ENCODE assay signal across 2 worm cellular contexts in the genomic region with DNA sequence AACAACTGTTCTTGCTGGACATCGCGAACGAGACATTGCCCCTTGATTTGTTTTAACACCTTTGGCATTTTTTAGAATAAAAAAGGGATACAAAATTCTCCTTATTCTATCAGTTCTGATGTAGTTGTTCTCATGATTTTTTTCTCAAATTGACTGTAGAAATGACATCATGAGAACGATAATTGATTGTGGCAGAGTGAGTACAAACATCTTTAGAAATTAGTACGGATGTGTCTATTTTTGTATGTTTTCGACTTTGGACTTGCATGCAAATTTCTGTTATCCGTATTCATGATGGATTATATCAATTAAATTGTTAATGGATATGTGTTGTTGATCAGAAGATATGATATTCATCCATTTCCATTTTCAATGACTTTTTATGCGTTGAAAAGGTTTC.
TF ChIP-seq lines count a peak whose summit lies in the region.

No protein-coding gene starts in this region.

TF ChIP-seq in whole organism, L1 larva, 84 proteins besides CTCF, POLR2A, EP300 and RAD21:
- TF ChIP-seq tlp-1 (tag; optimal IDR thresholded peaks at IDR 0.05; lab: Kevin White, UChicago) (no peak), lin-39 (tag; optimal IDR thresholded peaks at IDR 0.05; lab: Kevin White, UChicago) (no peak), lin-14 (GFP tag; optimal IDR thresholded peaks at IDR 0.05; lab: Kevin White, UChicago) (peak; percentile 23), ama-1 (optimal IDR thresholded peaks at IDR 0.05; lab: Kevin White, UChicago) (no peak), nhr-20 (tag; optimal IDR thresholded peaks at IDR 0.05; lab: Kevin White, UChicago) (peak; percentile 46), ztf-4 (tag; optimal IDR thresholded peaks at IDR 0.05; lab: Kevin White, UChicago) (no peak), nhr-71 (tag; optimal IDR thresholded peaks at IDR 0.05; lab: Kevin White, UChicago) (peak; percentile 32), tbx-2 (tag; optimal IDR thresholded peaks at IDR 0.05; lab: Kevin White, UChicago) (peak; percentile 2), nhr-85 (tag; lab: Kevin White, UChicago) (peak; percentile 82), nhr-90 (tag; optimal IDR thresholded peaks at IDR 0.05; lab: Kevin White, UChicago; ENCODE audit: poor library complexity) (no peak), nhr-84 (tag; optimal IDR thresholded peaks at IDR 0.05; lab: Kevin White, UChicago) (no peak)

TF ChIP-seq in whole organism, L2 larva, 48 proteins besides CTCF, POLR2A, EP300 and RAD21:
- no peak for TF ChIP-seq Y55F3AM.14 (GFP tag; optimal IDR thresholded peaks at IDR 0.05; lab: Kevin White, UChicago)
- no peak for TF ChIP-seq lin-13 (GFP tag; optimal IDR thresholded peaks at IDR 0.05; lab: Kevin White, UChicago)
- peak; percentile 54 for TF ChIP-seq sma-9 (GFP tag; optimal IDR thresholded peaks at IDR 0.05; lab: Kevin White, UChicago)
- no peak for TF ChIP-seq sma-9 (tag; optimal IDR thresholded peaks at IDR 0.05; lab: Kevin White, UChicago)
- no peak for TF ChIP-seq mab-5 (tag; optimal IDR thresholded peaks at IDR 0.05; lab: Kevin White, UChicago)
